Worm (Caenorhabditis elegans): ENCODE results near the gene gtap-2.

DNA sequence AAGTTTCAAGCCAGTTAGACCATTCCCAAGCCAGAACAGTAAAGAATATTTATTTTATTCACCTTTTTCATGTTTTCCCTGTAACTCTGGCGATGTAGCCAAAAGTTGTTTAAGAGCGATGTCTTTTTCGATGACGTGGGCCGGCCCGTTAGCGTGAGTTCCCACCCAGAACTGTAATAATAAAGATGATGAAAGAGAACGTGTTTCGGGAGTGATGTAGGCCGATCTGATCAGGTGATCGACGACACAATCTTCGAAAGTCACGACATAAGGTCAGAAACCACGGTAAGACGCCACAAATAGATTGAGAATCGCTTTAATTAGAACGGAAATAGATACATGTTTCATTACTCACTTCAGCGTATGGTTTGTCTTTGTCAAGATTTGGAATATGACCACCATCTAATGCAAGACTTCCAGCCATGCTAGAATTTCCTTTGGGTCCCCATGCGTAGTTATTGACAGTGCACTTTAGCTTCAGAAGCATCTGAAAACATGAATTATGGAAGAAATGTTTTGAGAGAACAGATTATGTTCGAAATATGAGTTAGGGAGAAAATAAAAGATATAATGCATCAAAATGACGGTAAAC lies 1.3 kb upstream of the gtap-2 start, which contains the start of gene ZK632.4:
- TF ChIP-seq ztf-11 (tag; optimal IDR thresholded peaks at IDR 0.05), result no peak
- TF ChIP-seq elt-3 (tag; optimal IDR thresholded peaks at IDR 0.05), result no peak
- TF ChIP-seq hlh-1 (tag; optimal IDR thresholded peaks at IDR 0.05), result no peak
- no peak for TF ChIP-seq unc-39 (tag; optimal IDR thresholded peaks at IDR 0.05)
- no peak for TF ChIP-seq unc-62 (GFP tag; optimal IDR thresholded peaks at IDR 0.05)
- TF ChIP-seq lin-13 (tag; optimal IDR thresholded peaks at IDR 0.05), result no peak
- TF ChIP-seq pha-4 (tag; optimal IDR thresholded peaks at IDR 0.05), result no peak
- TF ChIP-seq tbx-8 (GFP tag; optimal IDR thresholded peaks at IDR 0.05), result no peak
- no peak for TF ChIP-seq snpc-4 (tag; optimal IDR thresholded peaks at IDR 0.05)
- no peak for TF ChIP-seq mep-1 (tag; optimal IDR thresholded peaks at IDR 0.05)
- TF ChIP-seq sem-2 (GFP tag; optimal IDR thresholded peaks at IDR 0.05), result no peak
- TF ChIP-seq lin-32 (GFP tag; optimal IDR thresholded peaks at IDR 0.05), result no peak

All from whole organism, mixed stage, embryonic.